Worm (Caenorhabditis elegans) whole organism, early embryonic: ENCODE results near the gene pcm-1.

Experiments used
- ama-1 ChIP-seq: fragments of 150-350 bp; optimal IDR thresholded peaks from 2 replicates; lab custom pipeline; 2014
- pes-1 ChIP-seq: fragments of 200-800 bp; sonication (Bioruptor generic); IDR thresholded peaks from 2 replicates; pipeline ENCODE4 v1.3.6; 2022; ENCODE audit warnings: missing genetic modification reagents, missing genetic modification characterization, missing compliant biosample characterization

ce11 chrV:5975724-5976123, 12.0 kb upstream of the pcm-1 start, which contains the start of gene acy-2:
- TF ChIP-seq pes-1 (no peak), ama-1 (lab: Kevin White, UChicago) (no peak)
